Worm (Caenorhabditis elegans) whole organism, midembryonic: ENCODE results near the gene F49H6.15.

Experiments used
- T22C8.4 ChIP-seq: fragments of 200-800 bp; sonication (Bioruptor generic); IDR thresholded peaks from 2 replicates; pipeline ENCODE4 v1.3.6; 2022; ENCODE audit warnings: missing genetic modification characterization, missing compliant biosample characterization
- cog-1 ChIP-seq: sonication (generic microtip); optimal IDR thresholded peaks from 2 replicates; lab custom pipeline; 2016; ENCODE audit warnings: missing genetic modification characterization, missing compliant biosample characterization
- flt-1 ChIP-seq: fragments of 200-800 bp; sonication (Bioruptor generic); IDR thresholded peaks from 2 replicates; pipeline ENCODE4 v1.3.6; 2022; ENCODE audit warnings: missing genetic modification characterization, missing compliant biosample characterization
- klf-2 ChIP-seq: fragments of 200-800 bp; sonication (Bioruptor generic); conservative IDR thresholded peaks from 2 replicates; pipeline ENCODE4 v1.3.6; 2022; ENCODE audit warnings: missing genetic modification reagents, missing genetic modification characterization, missing compliant biosample characterization
- med-1 ChIP-seq: sonication (generic microtip); optimal IDR thresholded peaks from 2 replicates; lab custom pipeline; 2017; ENCODE audit warnings: missing genetic modification characterization, mild to moderate bottlenecking, missing compliant biosample characterization, antibody characterized with exemption, missing genetic modification reagents; ENCODE audit not compliant: insufficient read depth
- ref-1 ChIP-seq: fragments of 200-800 bp; sonication (Bioruptor generic); conservative IDR thresholded peaks from 2 replicates; pipeline ENCODE4 v1.3.6; 2022; ENCODE audit warnings: missing genetic modification reagents, missing genetic modification characterization, missing compliant biosample characterization
- tab-1 ChIP-seq: fragments of 200-800 bp; sonication (Bioruptor generic); IDR thresholded peaks from 2 replicates; pipeline ENCODE4 v1.3.6; 2022; ENCODE audit warnings: missing genetic modification characterization, missing compliant biosample characterization
- ztf-23 ChIP-seq: fragments of 200-800 bp; sonication (Bioruptor generic); IDR thresholded peaks from 2 replicates; pipeline ENCODE4 v1.3.6; 2022; ENCODE audit warnings: missing genetic modification reagents, missing genetic modification characterization, missing compliant biosample characterization
- ztf-29 ChIP-seq: fragments of 200-800 bp; sonication (Bioruptor generic); IDR thresholded peaks from 2 replicates; pipeline ENCODE4 v1.3.6; 2022; ENCODE audit warnings: missing genetic modification reagents, missing genetic modification characterization, missing compliant biosample characterization

Gene F49H6.15

DNA sequence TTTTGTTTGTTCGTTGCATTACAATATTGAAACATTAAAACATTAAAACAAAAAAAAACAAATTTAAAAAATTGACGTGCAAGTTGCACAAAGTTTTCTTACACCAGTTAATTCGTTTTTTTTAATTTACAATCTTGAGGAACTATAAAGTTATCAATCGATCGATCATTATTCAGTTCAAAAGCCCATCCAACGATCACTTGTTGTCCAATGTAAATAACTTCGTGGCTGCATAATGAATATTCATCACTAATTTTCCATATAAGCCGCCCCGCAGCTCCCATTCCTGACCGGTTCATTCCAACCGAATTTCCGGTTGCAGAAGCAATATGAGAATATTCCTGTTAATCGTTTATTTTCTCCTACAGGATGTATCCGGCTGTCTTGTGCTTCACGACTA lies 16.1 kb upstream of the F49H6.15 start, which contains the start of gene hpo-33:
TSS of gene hpo-33 (plus strand) at position 301 of the 400 bp plus-strand sequence.
- TF ChIP-seq klf-2 (GFP tag; lab: Robert Waterston, UW) = no peak
- no peak for TF ChIP-seq flt-1
- TF ChIP-seq cog-1 (tag; lab: Kevin White, UChicago) = no peak
- TF ChIP-seq ref-1 (GFP tag; lab: Robert Waterston, UW) = no peak
- TF ChIP-seq ztf-23 (GFP tag; lab: Robert Waterston, UW) = no peak
- no peak for TF ChIP-seq tab-1
- no peak for TF ChIP-seq T22C8.4 (GFP tag; lab: Robert Waterston, UW)

ce11 chrV:17035850-17036249 lies 9.7 kb upstream of the F49H6.15 start, which contains the start of gene srz-94:
Gene srz-94, minus strand, starts transcription at chrV:17035950.
- TF ChIP-seq ref-1 (GFP tag; lab: Robert Waterston, UW) (no peak), ztf-23 (GFP tag; lab: Robert Waterston, UW) (no peak), klf-2 (GFP tag; lab: Robert Waterston, UW) (no peak), T22C8.4 (GFP tag; lab: Robert Waterston, UW) (no peak), cog-1 (tag; lab: Kevin White, UChicago) (no peak), tab-1 (no peak), med-1 (GFP tag; lab: Kevin White, UChicago) (no peak), flt-1 (no peak), ztf-29 (GFP tag; lab: Robert Waterston, UW) (no peak)

DNA sequence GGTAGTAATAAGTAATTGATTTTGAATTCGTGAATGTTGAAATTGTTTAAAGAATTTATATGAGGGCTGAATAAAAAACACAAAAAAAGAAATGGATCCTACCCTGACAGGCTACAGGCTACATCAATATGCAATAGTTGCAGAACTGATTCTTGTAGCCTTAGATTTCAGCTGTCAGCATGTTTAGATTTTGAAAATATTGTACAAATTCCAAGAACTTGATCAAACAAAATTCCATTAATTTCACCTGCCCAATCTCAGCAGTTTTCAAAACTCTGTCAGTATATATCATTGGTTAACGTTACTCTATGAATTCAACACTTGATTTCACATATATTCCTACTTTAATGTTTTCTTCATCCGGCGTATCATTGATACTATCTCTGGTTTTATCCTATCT lies 4.2 kb upstream of the F49H6.15 start:
- no peak for TF ChIP-seq T22C8.4 (GFP tag; lab: Robert Waterston, UW)

ce11 chrV:17022613-17023322 lies 3.4 kb downstream of the F49H6.15 start, which contains the start of the genes F49H6.8 and F49H6.5:
Gene F49H6.8, minus strand, starts transcription at chrV:17022663.
Gene F49H6.5, plus strand, starts transcription at chrV:17023241.
- TF ChIP-seq ref-1 (GFP tag; lab: Robert Waterston, UW) (no peak), ztf-23 (GFP tag; lab: Robert Waterston, UW) (no peak), cog-1 (tag; lab: Kevin White, UChicago) (no peak), T22C8.4 (GFP tag; lab: Robert Waterston, UW) (no peak), ztf-29 (GFP tag; lab: Robert Waterston, UW) (no peak)

- TF ChIP-seq tab-1 = 0 out of 2 replicates have a peak, but pooled peaks have one; percentile 25
Observed at ce11 chrV:17022100-17022499, 4.1 kb downstream of the F49H6.15 start.

- TF ChIP-seq ztf-29 (GFP tag; lab: Robert Waterston, UW) (no peak), ref-1 (GFP tag; lab: Robert Waterston, UW) (no peak), cog-1 (tag; lab: Kevin White, UChicago) (no peak), flt-1 (no peak), med-1 (GFP tag; lab: Kevin White, UChicago) (no peak), ztf-23 (GFP tag; lab: Robert Waterston, UW) (no peak), tab-1 (no peak)
Observed at ce11 chrV:17021361-17021760, 4.8 kb downstream of the F49H6.15 start, which contains the start of gene F49H6.12. Gene F49H6.12, minus strand, starts transcription at chrV:17021461.

DNA sequence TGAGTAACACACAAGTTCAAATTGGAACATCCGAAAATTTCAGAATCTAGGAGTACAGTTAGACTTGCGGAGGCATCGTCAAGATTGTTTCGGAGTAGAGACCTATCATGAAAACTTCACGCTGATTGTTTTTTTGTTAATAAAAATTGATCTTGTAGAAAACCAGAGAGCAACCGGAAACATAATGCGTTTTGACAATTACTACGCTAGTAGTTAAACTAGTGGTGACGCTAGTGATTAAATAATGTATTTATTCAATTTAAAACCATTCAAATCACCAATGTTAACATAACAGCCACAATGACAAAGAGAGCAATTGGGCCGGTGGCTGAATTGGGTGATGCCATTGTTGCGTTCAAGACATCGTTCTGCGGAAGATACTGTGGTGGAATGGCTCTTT lies 6.5 kb downstream of the F49H6.15 start, which contains the start of gene F49H6.17:
TSS of gene F49H6.17 (plus strand) at position 301 of the 400 bp plus-strand sequence.
- no peak for TF ChIP-seq klf-2 (GFP tag; lab: Robert Waterston, UW)
- no peak for TF ChIP-seq tab-1
- no peak for TF ChIP-seq flt-1
- no peak for TF ChIP-seq ztf-23 (GFP tag; lab: Robert Waterston, UW)
- no peak for TF ChIP-seq med-1 (GFP tag; lab: Kevin White, UChicago)
- TF ChIP-seq ref-1 (GFP tag; lab: Robert Waterston, UW) = no peak

ce11 chrV:17016787-17017186 lies 9.4 kb downstream of the F49H6.15 start, which contains the start of gene srh-97:
Gene srh-97, plus strand, starts transcription at chrV:17017087.
- no peak for TF ChIP-seq tab-1
- TF ChIP-seq flt-1 = no peak
- no peak for TF ChIP-seq med-1 (GFP tag; lab: Kevin White, UChicago)
- TF ChIP-seq klf-2 (GFP tag; lab: Robert Waterston, UW) = no peak
- TF ChIP-seq T22C8.4 (GFP tag; lab: Robert Waterston, UW) = no peak
- no peak for TF ChIP-seq cog-1 (tag; lab: Kevin White, UChicago)
- no peak for TF ChIP-seq ztf-23 (GFP tag; lab: Robert Waterston, UW)
- TF ChIP-seq ref-1 (GFP tag; lab: Robert Waterston, UW) = no peak
- no peak for TF ChIP-seq ztf-29 (GFP tag; lab: Robert Waterston, UW)

DNA sequence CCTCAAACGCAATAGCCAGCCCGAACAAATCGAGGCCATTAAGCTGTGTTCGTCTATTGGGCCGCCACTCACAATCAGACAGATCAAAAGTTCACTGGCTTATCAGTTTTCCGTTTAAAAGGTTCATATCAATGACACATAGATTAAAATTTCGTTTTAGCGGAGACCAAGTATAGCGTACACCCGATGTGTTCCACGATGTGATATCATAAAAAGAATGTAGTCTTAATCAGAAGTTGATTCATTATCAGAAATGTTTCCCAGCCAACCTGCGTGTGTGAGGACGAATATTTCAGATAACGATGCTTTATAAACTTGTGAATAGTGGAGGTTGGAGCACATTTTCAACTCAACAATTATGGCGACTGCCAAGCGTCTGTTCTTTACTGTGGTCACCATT lies 12.1 kb downstream of the F49H6.15 start, which contains the start of gene clc-13:
TSS of gene clc-13 (plus strand) at position 359 of the 400 bp plus-strand sequence.
- TF ChIP-seq klf-2 (GFP tag; lab: Robert Waterston, UW) = no peak
- no peak for TF ChIP-seq flt-1
- TF ChIP-seq ref-1 (GFP tag; lab: Robert Waterston, UW) = no peak
- no peak for TF ChIP-seq tab-1
- no peak for TF ChIP-seq ztf-29 (GFP tag; lab: Robert Waterston, UW)

ce11 chrV:17013232-17013631 lies 13.0 kb downstream of the F49H6.15 start, which contains the start of gene clec-241:
Gene clec-241, minus strand, starts transcription at chrV:17013332.
- TF ChIP-seq tab-1 = no peak
- no peak for TF ChIP-seq med-1 (GFP tag; lab: Kevin White, UChicago)
- no peak for TF ChIP-seq flt-1
- no peak for TF ChIP-seq ref-1 (GFP tag; lab: Robert Waterston, UW)
- TF ChIP-seq cog-1 (tag; lab: Kevin White, UChicago) = no peak
